Fruit fly (Drosophila melanogaster) whole organism, prepupa: Measurements from ENCODE around the gene hook.

Source experiments
- Blimp-1 ChIP-seq: fragments of 200-800 bp; sonication (Bioruptor generic); optimal IDR thresholded peaks from 3 replicates; lab custom pipeline; 2017; ENCODE audit warnings: missing biosample characterization, missing genetic modification characterization, mild to moderate bottlenecking, moderate library complexity, missing genetic modification reagents
- CG3919 ChIP-seq: fragments of 200-800 bp; sonication (Bioruptor generic); optimal IDR thresholded peaks from 3 replicates; lab custom pipeline; 2016; ENCODE audit warnings: missing biosample characterization, missing genetic modification characterization
- CG6163 ChIP-seq: fragments of 200-800 bp; sonication (Bioruptor generic); IDR thresholded peaks from 3 replicates; pipeline ENCODE4 v1.3.6; 2022; ENCODE audit warnings: missing biosample characterization, missing genetic modification characterization
- CG6808 ChIP-seq: fragments of 200-800 bp; sonication (Bioruptor generic); optimal IDR thresholded peaks from 3 replicates; lab custom pipeline; 2017; ENCODE audit warnings: missing biosample characterization, missing genetic modification characterization, mild to moderate bottlenecking, moderate library complexity, missing genetic modification reagents
- CG8119 ChIP-seq: fragments of 200-800 bp; sonication (Bioruptor generic); IDR thresholded peaks from 3 replicates; pipeline ENCODE4 v1.3.6; 2022; ENCODE audit warnings: missing biosample characterization, missing genetic modification characterization
- Gug ChIP-seq: fragments of 200-800 bp; sonication (Bioruptor generic); IDR thresholded peaks from 2 replicates; pipeline ENCODE4 v1.3.6; 2022; ENCODE audit warnings: missing biosample characterization, missing genetic modification characterization
- Lpt ChIP-seq: fragments of 200-800 bp; sonication (Bioruptor generic); optimal IDR thresholded peaks from 3 replicates; lab custom pipeline; 2016; ENCODE audit warnings: missing biosample characterization, missing genetic modification characterization
- OdsH ChIP-seq: fragments of 200-800 bp; sonication (Bioruptor generic); optimal IDR thresholded peaks from 3 replicates; lab custom pipeline; 2016; ENCODE audit warnings: missing biosample characterization, missing genetic modification characterization
- Smox ChIP-seq: fragments of 200-800 bp; sonication (Bioruptor generic); optimal IDR thresholded peaks from 3 replicates; lab custom pipeline; 2016; ENCODE audit warnings: missing biosample characterization, missing genetic modification characterization
- Sox15 ChIP-seq: fragments of 200-800 bp; sonication (Bioruptor generic); optimal IDR thresholded peaks from 3 replicates; lab custom pipeline; 2016; ENCODE audit warnings: missing biosample characterization, missing genetic modification characterization
- achi ChIP-seq: fragments of 200-800 bp; sonication (Bioruptor generic); optimal IDR thresholded peaks from 3 replicates; lab custom pipeline; 2016; ENCODE audit warnings: missing biosample characterization, missing genetic modification characterization
- eg ChIP-seq: fragments of 200-800 bp; sonication (Bioruptor generic); IDR thresholded peaks from 3 replicates; pipeline ENCODE4 v1.3.6; 2022; ENCODE audit warnings: missing biosample characterization, missing genetic modification characterization
- fd59A ChIP-seq: fragments of 200-800 bp; sonication (Bioruptor generic); optimal IDR thresholded peaks from 2 replicates; lab custom pipeline; 2017; ENCODE audit warnings: missing biosample characterization, mild to moderate bottlenecking, missing genetic modification characterization, missing genetic modification reagents
- fkh ChIP-seq: fragments of 200-800 bp; sonication (Bioruptor generic); optimal IDR thresholded peaks from 3 replicates; lab custom pipeline; 2017; ENCODE audit warnings: missing biosample characterization, mild to moderate bottlenecking, missing genetic modification characterization, moderate library complexity

dm6 chr2L:19074099-19074828, 41.0 kb upstream of the hook start, which contains the start of gene CG17572:
- TF ChIP-seq achi (GFP tag; lab: Kevin White, UChicago), result no peak
- no peak for TF ChIP-seq fkh (GFP tag; lab: Kevin White, UChicago)
- no peak for TF ChIP-seq eg (GFP tag; lab: Robert Waterston, UW)
- TF ChIP-seq Gug (GFP tag; lab: Robert Waterston, UW), result no peak
- no peak for TF ChIP-seq Sox15
- TF ChIP-seq Smox (GFP tag; lab: Kevin White, UChicago), result no peak
- TF ChIP-seq fd59A (GFP tag; lab: Kevin White, UChicago), result no peak
- TF ChIP-seq CG6163 (GFP tag; lab: Robert Waterston, UW), result no peak
- no peak for TF ChIP-seq Lpt (GFP tag; lab: Kevin White, UChicago)
- no peak for TF ChIP-seq OdsH (GFP tag; lab: Kevin White, UChicago)
- no peak for TF ChIP-seq Blimp-1
- no peak for TF ChIP-seq CG3919 (GFP tag; lab: Kevin White, UChicago)
- no peak for TF ChIP-seq CG8119 (GFP tag; lab: Robert Waterston, UW)
- TF ChIP-seq CG6808 (GFP tag; lab: Kevin White, UChicago), result no peak
